Worm (Caenorhabditis elegans) whole organism, L2 larva: ENCODE results near the gene xtr-1.

Experiments used
- R02D3.7 ChIP-seq: fragments of 150-350 bp; optimal IDR thresholded peaks from 2 replicates; lab custom pipeline; 2014; ENCODE audit warnings: missing biosample characterization, missing genetic modification characterization
- ZK546.5 ChIP-seq: sonication (generic microtip); optimal IDR thresholded peaks from 2 replicates; lab custom pipeline; 2017; ENCODE audit warnings: missing biosample characterization, missing genetic modification characterization
- aly-2 ChIP-seq: fragments of 150-350 bp; optimal IDR thresholded peaks from 2 replicates; lab custom pipeline; 2014; ENCODE audit warnings: missing biosample characterization, missing genetic modification characterization
- ama-1 ChIP-seq: fragments of 150-350 bp; optimal IDR thresholded peaks from 2 replicates; lab custom pipeline; 2018; ENCODE audit warnings: inconsistent platforms
- blmp-1 ChIP-seq: sonication (generic microtip); optimal IDR thresholded peaks from 2 replicates; lab custom pipeline; 2017; ENCODE audit warnings: missing genetic modification characterization, mild to moderate bottlenecking, missing compliant biosample characterization, antibody characterized with exemption, moderate library complexity; ENCODE audit not compliant: insufficient read depth
- elt-1 ChIP-seq: fragments of 150-350 bp; optimal IDR thresholded peaks from 2 replicates; lab custom pipeline; 2014; ENCODE audit warnings: missing biosample characterization, missing genetic modification characterization
- elt-3 ChIP-seq: sonication (generic microtip); optimal IDR thresholded peaks from 2 replicates; lab custom pipeline; 2017; ENCODE audit warnings: missing biosample characterization, missing genetic modification characterization
- lin-13 ChIP-seq: fragments of 150-350 bp; optimal IDR thresholded peaks from 2 replicates; lab custom pipeline; 2014; ENCODE audit warnings: missing biosample characterization, missing genetic modification reagents, missing genetic modification characterization
- lsy-2 ChIP-seq, 2 experiments: fragments of 150-350 bp in 1 of 2; sonication (generic microtip) in 1 of 2; optimal IDR thresholded peaks; 2 replicates each; lab custom pipeline; 2014 to 2017; ENCODE audit warnings: missing biosample characterization in 2 of 2, missing genetic modification characterization in 2 of 2
- nhr-11 ChIP-seq: fragments of 150-350 bp; optimal IDR thresholded peaks from 2 replicates; lab custom pipeline; 2014; ENCODE audit warnings: missing biosample characterization, missing genetic modification characterization
- sma-3 ChIP-seq: sonication (generic microtip); optimal IDR thresholded peaks from 2 replicates; lab custom pipeline; 2016; ENCODE audit warnings: missing genetic modification reagents, missing genetic modification characterization, missing compliant biosample characterization

DNA sequence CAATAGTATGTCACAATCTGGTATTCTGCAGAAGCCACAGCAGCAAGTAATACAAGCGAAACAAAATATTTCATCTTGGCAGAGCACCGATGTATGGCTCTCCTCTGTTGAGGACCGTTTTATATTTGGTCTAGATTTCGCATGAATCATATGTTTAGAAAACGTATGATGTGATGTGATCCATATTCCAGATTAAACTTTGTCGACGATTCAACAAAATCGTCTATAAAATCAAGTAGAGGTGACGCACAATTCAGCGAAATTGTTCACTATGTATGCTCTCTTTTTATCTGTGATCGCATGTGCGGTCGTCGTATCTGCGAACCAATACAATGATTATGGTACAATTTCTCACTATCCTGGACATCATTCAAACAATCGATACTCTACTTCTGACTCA lies 27.3 kb downstream of the xtr-1 start, which contains the start of the genes Y62H9A.3 and Y62H9A.4:
- no peak for TF ChIP-seq elt-1 (tag; lab: Kevin White, UChicago)
- TF ChIP-seq ama-1: no peak
- no peak for TF ChIP-seq nhr-11
- no peak for TF ChIP-seq aly-2
- no peak for TF ChIP-seq R02D3.7 (tag; lab: Kevin White, UChicago)
- no peak for TF ChIP-seq lsy-2 (tag; optimal IDR thresholded peaks at IDR 0.05; lab: Kevin White, UChicago)
- no peak for TF ChIP-seq ZK546.5 (tag; lab: Kevin White, UChicago)
- TF ChIP-seq lin-13: no peak
- no peak for TF ChIP-seq blmp-1 (tag; lab: Kevin White, UChicago)
- TF ChIP-seq sma-3 (GFP tag; lab: Kevin White, UChicago): no peak
- no peak for TF ChIP-seq elt-3 (tag; lab: Kevin White, UChicago)
